Worm (Caenorhabditis elegans) whole organism, early embryonic: ENCODE measurements around the gene nhr-116.

Source experiments
- B0310.2 ChIP-seq: sonication (generic microtip); optimal IDR thresholded peaks from 2 replicates; lab custom pipeline; 2016; ENCODE audit warnings: mild to moderate bottlenecking, missing genetic modification characterization, missing compliant biosample characterization
- F13C5.2 ChIP-seq: sonication (generic microtip); optimal IDR thresholded peaks from 2 replicates; lab custom pipeline; 2017; ENCODE audit warnings: mild to moderate bottlenecking, missing genetic modification characterization, inconsistent platforms, missing compliant biosample characterization
- aly-1 ChIP-seq: sonication (generic microtip); optimal IDR thresholded peaks from 2 replicates; lab custom pipeline; 2016; ENCODE audit warnings: missing genetic modification characterization, missing compliant biosample characterization
- ama-1 ChIP-seq: fragments of 150-350 bp; optimal IDR thresholded peaks from 2 replicates; lab custom pipeline; 2014
- ceh-13 ChIP-seq: fragments of 200-800 bp; sonication (Bioruptor generic); optimal IDR thresholded peaks from 2 replicates; lab custom pipeline; 2018; ENCODE audit warnings: mild to moderate bottlenecking, missing genetic modification characterization, missing compliant biosample characterization
- ceh-36 ChIP-seq: sonication (generic microtip); optimal IDR thresholded peaks from 2 replicates; lab custom pipeline; 2016; ENCODE audit warnings: missing genetic modification characterization, inconsistent platforms, missing compliant biosample characterization
- ets-7 ChIP-seq: sonication (generic microtip); optimal IDR thresholded peaks from 2 replicates; lab custom pipeline; 2016; ENCODE audit warnings: missing genotype, missing genetic modification characterization, missing compliant biosample characterization
- flt-1 ChIP-seq: fragments of 200-800 bp; sonication (Bioruptor generic); IDR thresholded peaks from 2 replicates; pipeline ENCODE4 v1.3.6; 2022; ENCODE audit warnings: missing genetic modification characterization, missing compliant biosample characterization
- hmbx-1 ChIP-seq: sonication (generic microtip); optimal IDR thresholded peaks from 2 replicates; lab custom pipeline; 2016; ENCODE audit warnings: mild to moderate bottlenecking, missing genetic modification characterization, missing compliant biosample characterization
- hmg-4 ChIP-seq: fragments of 200-800 bp; sonication (Bioruptor generic); optimal IDR thresholded peaks from 2 replicates; lab custom pipeline; 2018; ENCODE audit warnings: mild to moderate bottlenecking, missing genetic modification characterization, missing compliant biosample characterization
- hnd-1 ChIP-seq: sonication (generic microtip); optimal IDR thresholded peaks from 2 replicates; lab custom pipeline; 2016; ENCODE audit warnings: missing genetic modification characterization, missing compliant biosample characterization
- pes-1 ChIP-seq: fragments of 200-800 bp; sonication (Bioruptor generic); IDR thresholded peaks from 2 replicates; pipeline ENCODE4 v1.3.6; 2022; ENCODE audit warnings: missing genetic modification reagents, missing genetic modification characterization, missing compliant biosample characterization
- scrt-1 ChIP-seq: fragments of 200-800 bp; sonication (Bioruptor generic); IDR thresholded peaks from 2 replicates; pipeline ENCODE4 v1.3.6; 2022; ENCODE audit warnings: missing genetic modification characterization, missing compliant biosample characterization
- sea-1 ChIP-seq: fragments of 200-800 bp; sonication (Bioruptor generic); conservative IDR thresholded peaks from 2 replicates; pipeline ENCODE4 v1.3.6; 2022; ENCODE audit warnings: missing genetic modification characterization, missing compliant biosample characterization
- tbx-11 ChIP-seq: fragments of 200-800 bp; sonication (Bioruptor generic); IDR thresholded peaks from 2 replicates; pipeline ENCODE4 v1.3.6; 2022; ENCODE audit warnings: missing genetic modification characterization, missing compliant biosample characterization
- tbx-37 ChIP-seq: fragments of 200-800 bp; sonication (Bioruptor generic); conservative IDR thresholded peaks from 2 replicates; pipeline ENCODE4 v1.3.6; 2022; ENCODE audit warnings: missing genetic modification reagents, missing genetic modification characterization, missing compliant biosample characterization
- tra-4 ChIP-seq: sonication (generic microtip); optimal IDR thresholded peaks from 2 replicates; lab custom pipeline; 2017; ENCODE audit warnings: missing genetic modification characterization, missing compliant biosample characterization

nhr-116 gene

DNA sequence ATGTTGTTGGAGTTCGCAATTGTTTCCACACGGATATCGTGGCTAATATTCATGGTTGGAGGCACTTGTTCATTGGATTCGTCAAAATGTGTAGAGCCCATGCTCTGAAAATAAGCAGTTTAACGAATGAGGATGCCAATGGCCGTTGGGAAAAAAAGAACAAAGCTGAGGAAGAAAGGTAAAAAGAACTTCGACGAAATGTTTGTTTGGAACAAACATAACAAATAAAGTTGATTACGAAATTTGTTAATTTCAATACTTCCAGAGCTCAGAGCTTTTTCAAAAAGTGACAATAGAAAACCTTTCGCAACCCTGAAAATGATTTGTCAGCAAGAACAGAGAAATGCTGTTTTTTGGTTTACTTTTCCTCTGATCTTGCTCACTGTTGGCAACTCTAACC, 32.0 kb upstream of the nhr-116 start, which contains the start of gene F09C6.3:
TSS of gene F09C6.3 (minus strand) at position 101 of the 400 bp plus-strand sequence.
- no peak for TF ChIP-seq hmbx-1 (tag; lab: Kevin White, UChicago)
- no peak for TF ChIP-seq scrt-1 (GFP tag; lab: Robert Waterston, UW)
- TF ChIP-seq hmg-4 (GFP tag; lab: Kevin White, UChicago) = no peak
- TF ChIP-seq sea-1 (GFP tag; lab: Robert Waterston, UW) = no peak
- no peak for TF ChIP-seq pes-1 (GFP tag; lab: Robert Waterston, UW)
- no peak for TF ChIP-seq ama-1
- TF ChIP-seq tra-4 (tag; lab: Kevin White, UChicago) = no peak
- no peak for TF ChIP-seq ceh-36 (tag; lab: Kevin White, UChicago)

DNA sequence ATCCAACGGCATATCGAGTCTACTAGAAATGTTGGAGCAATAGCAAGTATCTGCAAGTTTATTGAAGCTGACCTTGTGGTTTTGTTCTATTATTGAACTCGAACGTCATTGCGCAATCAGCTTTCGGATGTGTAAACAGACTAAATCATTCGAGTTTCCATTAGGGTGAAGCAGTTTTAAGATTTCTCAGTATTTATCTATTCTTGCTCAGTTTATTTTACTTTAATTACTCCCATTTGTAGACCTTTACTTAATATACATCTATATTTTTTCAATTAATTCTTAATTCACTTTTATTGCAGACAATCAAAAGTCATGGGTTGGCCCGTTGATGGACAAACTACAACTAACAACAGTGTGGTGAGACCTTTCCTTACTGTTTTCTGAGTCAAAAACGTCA, 31.4 kb upstream of the nhr-116 start, which contains the start of gene F09C6.14:
TSS of gene F09C6.14 (plus strand) at position 301 of the 400 bp plus-strand sequence.
- TF ChIP-seq ama-1 (no peak), ceh-13 (GFP tag; lab: Kevin White, UChicago) (no peak), hnd-1 (tag; lab: Kevin White, UChicago) (no peak), pes-1 (GFP tag; lab: Robert Waterston, UW) (no peak), tra-4 (tag; lab: Kevin White, UChicago) (no peak), B0310.2 (tag; lab: Kevin White, UChicago) (no peak), aly-1 (tag; lab: Kevin White, UChicago) (no peak), tbx-11 (no peak), F13C5.2 (tag; lab: Kevin White, UChicago) (no peak), scrt-1 (GFP tag; lab: Robert Waterston, UW) (no peak), hmg-4 (GFP tag; lab: Kevin White, UChicago) (no peak), flt-1 (GFP tag; lab: Robert Waterston, UW) (no peak), hmbx-1 (tag; lab: Kevin White, UChicago) (no peak), sea-1 (GFP tag; lab: Robert Waterston, UW) (no peak), ets-7 (no peak), ceh-36 (tag; lab: Kevin White, UChicago) (no peak), tbx-37 (GFP tag; lab: Robert Waterston, UW) (no peak)

DNA sequence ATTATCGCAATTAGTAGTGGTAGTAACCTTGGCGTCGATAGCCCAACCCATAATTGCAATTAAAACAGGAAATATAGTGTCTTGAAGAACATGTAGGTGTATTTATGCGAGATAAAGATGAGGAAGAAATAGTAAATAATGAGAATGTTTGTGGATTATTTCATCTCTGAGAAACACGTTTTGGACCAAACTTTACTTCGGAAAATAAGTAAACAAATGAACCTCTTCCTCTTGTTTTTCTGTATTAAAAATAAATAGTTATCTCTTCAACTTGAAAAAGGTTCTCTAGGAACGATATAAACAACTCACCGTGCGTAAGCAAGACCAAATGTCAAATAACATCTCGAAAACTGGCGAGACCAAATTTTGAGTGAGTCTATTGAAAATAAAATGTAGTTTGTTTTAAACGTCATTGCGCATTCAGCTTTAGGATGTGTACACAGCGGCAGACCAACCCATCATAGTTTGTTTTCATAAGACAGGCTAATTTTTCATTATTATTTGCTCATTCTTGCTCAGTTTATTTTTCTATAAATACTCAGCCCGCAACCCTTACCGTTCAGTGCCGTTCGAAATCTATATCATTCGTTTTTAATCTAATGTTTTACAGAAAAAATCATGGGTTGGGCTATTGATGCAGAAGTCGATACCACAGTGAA, 29.6 kb upstream of the nhr-116 start, which contains the start of the genes F09C6.11 and F09C6.12:
TSS of gene F09C6.11 (minus strand) at position 51 of the 659 bp plus-strand sequence.
TSS of gene F09C6.12 (plus strand) at position 609 of the 659 bp plus-strand sequence.
- TF ChIP-seq hmbx-1 (tag; lab: Kevin White, UChicago) (no peak), hmg-4 (GFP tag; lab: Kevin White, UChicago) (no peak), pes-1 (GFP tag; lab: Robert Waterston, UW) (no peak), tra-4 (tag; lab: Kevin White, UChicago) (no peak), scrt-1 (GFP tag; lab: Robert Waterston, UW) (no peak), B0310.2 (tag; lab: Kevin White, UChicago) (no peak), F13C5.2 (tag; lab: Kevin White, UChicago) (no peak), hnd-1 (tag; lab: Kevin White, UChicago) (no peak), ceh-36 (tag; lab: Kevin White, UChicago) (no peak), tbx-37 (GFP tag; lab: Robert Waterston, UW) (no peak), ceh-13 (GFP tag; lab: Kevin White, UChicago) (no peak), ets-7 (no peak), sea-1 (GFP tag; lab: Robert Waterston, UW) (no peak), flt-1 (GFP tag; lab: Robert Waterston, UW) (no peak), ama-1 (no peak), tbx-11 (no peak), aly-1 (tag; lab: Kevin White, UChicago) (no peak)

DNA sequence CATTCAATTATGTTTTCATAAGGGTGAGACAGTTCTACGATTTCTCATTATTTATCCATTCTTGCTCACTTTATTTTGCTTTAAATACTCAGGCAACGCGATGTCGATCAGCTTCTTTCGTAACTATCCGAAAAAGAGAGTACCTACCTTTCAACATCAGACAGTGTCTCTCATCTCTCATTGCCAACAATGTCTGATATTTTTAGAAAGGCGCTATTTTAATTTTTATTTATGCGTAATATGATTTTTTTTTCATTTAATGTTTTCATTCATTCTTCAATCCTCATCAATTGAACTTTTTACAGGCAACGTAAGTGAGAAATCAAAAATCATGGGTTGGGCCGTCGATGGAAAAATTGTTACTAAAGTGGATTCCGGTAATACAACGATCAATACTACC, 27.3 kb upstream of the nhr-116 start, which contains the start of gene F09C6.13:
TSS of gene F09C6.13 (plus strand) at position 301 of the 400 bp plus-strand sequence.
- TF ChIP-seq ama-1 (no peak), hnd-1 (tag; lab: Kevin White, UChicago) (no peak), hmbx-1 (tag; lab: Kevin White, UChicago) (no peak), tbx-11 (no peak), tbx-37 (GFP tag; lab: Robert Waterston, UW) (no peak), ets-7 (no peak)

- TF ChIP-seq scrt-1 (GFP tag; lab: Robert Waterston, UW) (no peak), pes-1 (GFP tag; lab: Robert Waterston, UW) (no peak), ama-1 (no peak), flt-1 (GFP tag; lab: Robert Waterston, UW) (no peak), aly-1 (tag; lab: Kevin White, UChicago) (no peak), ets-7 (no peak), hmbx-1 (tag; lab: Kevin White, UChicago) (no peak), ceh-13 (GFP tag; lab: Kevin White, UChicago) (no peak), F13C5.2 (tag; lab: Kevin White, UChicago) (no peak), hmg-4 (GFP tag; lab: Kevin White, UChicago) (no peak), B0310.2 (tag; lab: Kevin White, UChicago) (no peak), ceh-36 (tag; lab: Kevin White, UChicago) (no peak), tra-4 (tag; lab: Kevin White, UChicago) (no peak), sea-1 (GFP tag; lab: Robert Waterston, UW) (no peak)
Measured at ce11 chrV:16888788-16889325, 23.2 kb upstream of the nhr-116 start, which contains the start of the genes ifas-2 and fbxa-44. TSS of gene ifas-2 (minus strand) at chrV:16888888. TSS of gene fbxa-44 (plus strand) at chrV:16889275.

ce11 chrV:16893440-16893839, 18.6 kb upstream of the nhr-116 start, which contains the start of gene F09C6.15:
TSS of gene F09C6.15 (plus strand) at chrV:16893740.
- TF ChIP-seq F13C5.2 (tag; lab: Kevin White, UChicago) = no peak
- TF ChIP-seq ceh-13 (GFP tag; lab: Kevin White, UChicago) = no peak
- TF ChIP-seq flt-1 (GFP tag; lab: Robert Waterston, UW) = no peak
- TF ChIP-seq B0310.2 (tag; lab: Kevin White, UChicago) = no peak
- no peak for TF ChIP-seq hmbx-1 (tag; lab: Kevin White, UChicago)
- TF ChIP-seq ets-7 = no peak
- no peak for TF ChIP-seq tra-4 (tag; lab: Kevin White, UChicago)
- TF ChIP-seq pes-1 (GFP tag; lab: Robert Waterston, UW) = no peak
- TF ChIP-seq hmg-4 (GFP tag; lab: Kevin White, UChicago) = no peak
- no peak for TF ChIP-seq ceh-36 (tag; lab: Kevin White, UChicago)
- no peak for TF ChIP-seq hnd-1 (tag; lab: Kevin White, UChicago)
